Fruit fly (Drosophila melanogaster) whole organism, wandering third instar larva: ENCODE measurements around the gene msd5.
A peak's percentile ranks its signal among the peaks of the same experiment; 100 is the strongest.

Experiments
- Abd-B ChIP-seq: fragments of >200 bp; optimal IDR thresholded peaks from 2 replicates; lab custom pipeline; 2017; ENCODE audit warnings: missing biosample characterization, missing genetic modification characterization
- CG32264 ChIP-seq: fragments of 200-800 bp; sonication (Bioruptor generic); optimal IDR thresholded peaks from 2 replicates; lab custom pipeline; 2016; ENCODE audit warnings: missing biosample characterization, missing genetic modification characterization
- CG9705 ChIP-seq: fragments of 200-800 bp; sonication (Bioruptor generic); optimal IDR thresholded peaks from 2 replicates; lab custom pipeline; 2018; ENCODE audit warnings: missing biosample characterization, mild to moderate bottlenecking, missing genetic modification characterization
- CrebA ChIP-seq: fragments of 200-800 bp; sonication (Bioruptor generic); optimal IDR thresholded peaks from 2 replicates; lab custom pipeline; 2016; ENCODE audit warnings: missing biosample characterization, mild to moderate bottlenecking, missing genetic modification characterization, borderline replicate concordance
- Dfd ChIP-seq: fragments of >200 bp; optimal IDR thresholded peaks from 2 replicates; lab custom pipeline; 2017; ENCODE audit warnings: missing biosample characterization, missing genetic modification characterization
- Dif ChIP-seq: fragments of 200-275, 200-300 bp; sonication (Bioruptor generic); optimal IDR thresholded peaks from 2 replicates; lab custom pipeline; 2018; ENCODE audit warnings: missing biosample characterization, missing genetic modification characterization; ENCODE audit not compliant: partially characterized antibody
- GATAd ChIP-seq: sonication (Bioruptor generic); optimal IDR thresholded peaks from 2 replicates; lab custom pipeline; 2016; ENCODE audit warnings: missing biosample characterization, missing genetic modification characterization
- HLH106 ChIP-seq: fragments of 200-800 bp; optimal IDR thresholded peaks from 3 replicates; lab custom pipeline; 2019; ENCODE audit warnings: missing biosample characterization, mild to moderate bottlenecking, missing genetic modification characterization, moderate library complexity
- Hnf4 ChIP-seq: fragments of 200-800 bp; sonication (Bioruptor generic); optimal IDR thresholded peaks from 2 replicates; lab custom pipeline; 2016; ENCODE audit warnings: missing biosample characterization, mild to moderate bottlenecking, missing genetic modification characterization
- Hr78 ChIP-seq: fragments of >200 bp; optimal IDR thresholded peaks from 2 replicates; lab custom pipeline; 2017; ENCODE audit warnings: missing biosample characterization, missing genetic modification characterization
- Hr83 ChIP-seq: fragments of 200-300 bp; sonication (Bioruptor generic); optimal IDR thresholded peaks from 2 replicates; lab custom pipeline; 2016; ENCODE audit warnings: missing biosample characterization, mild to moderate bottlenecking, missing genetic modification characterization, moderate library complexity; ENCODE audit not compliant: poor library complexity, severe bottlenecking
- Jra ChIP-seq: sonication (Bioruptor generic); optimal IDR thresholded peaks from 2 replicates; lab custom pipeline; 2016; ENCODE audit warnings: missing biosample characterization, missing genetic modification characterization
- Mio ChIP-seq: sonication (Bioruptor generic); optimal IDR thresholded peaks from 2 replicates; lab custom pipeline; 2016; ENCODE audit warnings: missing biosample characterization, missing genetic modification characterization
- Myc ChIP-seq: fragments of >200 bp; optimal IDR thresholded peaks from 2 replicates; lab custom pipeline; 2017
- N ChIP-seq: fragments of >200 bp; optimal IDR thresholded peaks from 2 replicates; lab custom pipeline; 2018; ENCODE audit warnings: missing biosample characterization, missing external identifiers, missing genetic modification characterization
- OdsH ChIP-seq: fragments of 200-800 bp; sonication (Bioruptor generic); optimal IDR thresholded peaks from 2 replicates; lab custom pipeline; 2016; ENCODE audit warnings: missing biosample characterization, mild to moderate bottlenecking, missing genetic modification characterization
- Rel ChIP-seq, 2 experiments: fragments of 200-800 bp; sonication (Bioruptor generic) in 1 of 2; optimal IDR thresholded peaks; 2 replicates in 1 of 2; 3 replicates in 1 of 2; lab custom pipeline; 2016 to 2019; ENCODE audit warnings: mild to moderate bottlenecking in 2 of 2, missing biosample characterization in 2 of 2, missing genetic modification characterization in 2 of 2, moderate library complexity in 1 of 2
- Sp1 ChIP-seq: fragments of 200-800 bp; sonication (Bioruptor generic); optimal IDR thresholded peaks from 3 replicates; lab custom pipeline; 2019; ENCODE audit warnings: missing biosample characterization, mild to moderate bottlenecking, missing genetic modification characterization, moderate library complexity
- Vsx2 ChIP-seq: fragments of 200-300, 225-300 bp; sonication (Bioruptor generic); optimal IDR thresholded peaks from 2 replicates; lab custom pipeline; 2018; ENCODE audit warnings: missing biosample characterization, missing genetic modification characterization; ENCODE audit not compliant: partially characterized antibody
- br ChIP-seq: fragments of 200-800 bp; sonication (Bioruptor generic); optimal IDR thresholded peaks from 2 replicates; lab custom pipeline; 2016; ENCODE audit warnings: missing biosample characterization, missing genetic modification characterization
- brk ChIP-seq: fragments of 200-800 bp; sonication (Bioruptor generic); optimal IDR thresholded peaks from 2 replicates; lab custom pipeline; 2016; ENCODE audit warnings: missing biosample characterization, mild to moderate bottlenecking, missing genetic modification characterization
- dl ChIP-seq, 2 experiments: fragments of 175-275, 200-275 bp in 1 of 2; fragments of 200-275 bp in 1 of 2; sonication (Bioruptor generic); optimal IDR thresholded peaks; lab custom pipeline; 2018; ENCODE audit warnings: mild to moderate bottlenecking in 2 of 2, missing biosample characterization in 2 of 2, missing genetic modification characterization in 2 of 2, moderate library complexity in 2 of 2; ENCODE audit not compliant: partially characterized antibody in 2 of 2, insufficient read depth in 1 of 2
- dmrt93B ChIP-seq: fragments of 200-800 bp; sonication (Bioruptor generic); optimal IDR thresholded peaks from 2 replicates; lab custom pipeline; 2018; ENCODE audit warnings: missing biosample characterization, mild to moderate bottlenecking, missing genetic modification characterization
- dsf ChIP-seq: sonication (Bioruptor generic); optimal IDR thresholded peaks from 2 replicates; lab custom pipeline; 2016; ENCODE audit warnings: missing biosample characterization, missing genetic modification characterization, borderline replicate concordance
- ey ChIP-seq: fragments of 200-800 bp; sonication (Bioruptor generic); optimal IDR thresholded peaks from 2 replicates; lab custom pipeline; 2016; ENCODE audit warnings: missing biosample characterization, missing genetic modification characterization
- foxo ChIP-seq, 2 experiments: fragments of 200-800 bp; sonication (Bioruptor generic); optimal IDR thresholded peaks; 2 replicates in 1 of 2; 3 replicates in 1 of 2; lab custom pipeline; 2016 to 2017; ENCODE audit warnings: missing biosample characterization in 2 of 2, missing genetic modification characterization in 2 of 2
- fru ChIP-seq: fragments of 200-800 bp; sonication (Bioruptor generic); optimal IDR thresholded peaks from 3 replicates; lab custom pipeline; 2016; ENCODE audit warnings: missing biosample characterization, mild to moderate bottlenecking, missing genetic modification characterization
- h ChIP-seq: fragments of 200-800 bp; sonication (Bioruptor generic); optimal IDR thresholded peaks from 3 replicates; lab custom pipeline; 2016; ENCODE audit warnings: missing biosample characterization, mild to moderate bottlenecking, missing genetic modification characterization
- jim ChIP-seq: fragments of 175-275, 200-325 bp; sonication (Bioruptor generic); optimal IDR thresholded peaks from 2 replicates; lab custom pipeline; 2016; ENCODE audit warnings: missing biosample characterization, mild to moderate bottlenecking, missing genetic modification characterization
- lola ChIP-seq: fragments of >200 bp; optimal IDR thresholded peaks from 2 replicates; lab custom pipeline; 2017; ENCODE audit warnings: missing biosample characterization, missing genetic modification characterization
- pan ChIP-seq: fragments of >200 bp; optimal IDR thresholded peaks from 2 replicates; lab custom pipeline; 2017
- psq ChIP-seq: fragments of 200-800 bp; sonication (Bioruptor generic); optimal IDR thresholded peaks from 3 replicates; lab custom pipeline; 2017; ENCODE audit warnings: missing biosample characterization, mild to moderate bottlenecking, missing genetic modification characterization, moderate library complexity
- rgr ChIP-seq: fragments of 200-800 bp; sonication (Bioruptor generic); optimal IDR thresholded peaks from 3 replicates; lab custom pipeline; 2016; ENCODE audit warnings: missing biosample characterization, mild to moderate bottlenecking, missing genetic modification characterization
- sage ChIP-seq: fragments of 200-800 bp; sonication (Bioruptor generic); optimal IDR thresholded peaks from 2 replicates; lab custom pipeline; 2016; ENCODE audit warnings: missing biosample characterization, mild to moderate bottlenecking, missing genetic modification characterization
- sv ChIP-seq: fragments of 200-800 bp; sonication (Bioruptor generic); optimal IDR thresholded peaks from 3 replicates; lab custom pipeline; 2016; ENCODE audit warnings: missing biosample characterization, missing genetic modification characterization
- tai ChIP-seq: sonication (Bioruptor generic); optimal IDR thresholded peaks from 2 replicates; lab custom pipeline; 2016; ENCODE audit warnings: missing biosample characterization, missing genetic modification characterization
- usp ChIP-seq: fragments of >200 bp; optimal IDR thresholded peaks from 2 replicates; lab custom pipeline; 2017; ENCODE audit warnings: missing biosample characterization, missing genetic modification characterization
- woc ChIP-seq: sonication (Bioruptor generic); optimal IDR thresholded peaks from 2 replicates; lab custom pipeline; 2016; ENCODE audit warnings: missing biosample characterization, mild to moderate bottlenecking, missing genetic modification characterization

Gene msd5

dm6 chr3L:1352065-1352464 lies 19.1 kb upstream of the msd5 start (continued):
- TF ChIP-seq dsf (GFP tag; lab: Kevin White, UChicago) (no peak), Jra (peak; percentile 1), Hr78 (GFP tag; lab: Kevin White, UChicago) (no peak), sage (GFP tag; lab: Kevin White, UChicago) (no peak), br (GFP tag; lab: Kevin White, UChicago) (peak; percentile 8), foxo (GFP tag; optimal IDR thresholded peaks at IDR 0.05; lab: Kevin White, UChicago) (peak in 1 of 2 experiments; percentile 45), fru (GFP tag; lab: Kevin White, UChicago) (peak; percentile 24), psq (GFP tag; lab: Kevin White, UChicago) (peak; percentile 12), pan (lab: Kevin White, UChicago) (no peak), sv (GFP tag; lab: Kevin White, UChicago) (peak; percentile 14), Myc (peak; percentile 56), usp (GFP tag; lab: Kevin White, UChicago) (no peak)
- TF ChIP-seq, all 38 proteins: peak for 15

- TF ChIP-seq dsf (GFP tag; lab: Kevin White, UChicago), result no peak
- no peak for TF ChIP-seq CG9705 (GFP tag; lab: Kevin White, UChicago)
- TF ChIP-seq Hr83 (GFP tag; lab: Kevin White, UChicago), result no peak
These were observed 17.9 kb upstream of the msd5 start, which contains the start of gene CG9166 for dm6 chr3L:1350924-1351215. Gene CG9166 (plus strand): TSS chr3L:1351116.

dm6 chr3L:1349942-1350923 lies 17.3 kb upstream of the msd5 start:
- TF ChIP-seq N (GFP tag; lab: Kevin White, UChicago) (peak; percentile 65), Rel (GFP tag; optimal IDR thresholded peaks at IDR 0.05; lab: Kevin White, UChicago) (no peak), Rel (tag; optimal IDR thresholded peaks at IDR 0.05; lab: Kevin White, UChicago) (peak; percentile 1), woc (GFP tag; lab: Kevin White, UChicago) (peak; percentile 42), sage (GFP tag; lab: Kevin White, UChicago) (peak; percentile 9), Dfd (GFP tag; lab: Kevin White, UChicago) (no peak), dl (GFP tag; optimal IDR thresholded peaks at IDR 0.05; lab: Kevin White, UChicago; ENCODE audit: insufficient read depth in 1 of 2, partially characterized antibody in 2 of 2) (peak in 1 of 2 experiments; percentile 21), brk (GFP tag; lab: Kevin White, UChicago) (peak; percentile 73), dsf (GFP tag; lab: Kevin White, UChicago) (peak; percentile 46), tai (GFP tag; lab: Kevin White, UChicago) (no peak), rgr (peak; percentile 28), Vsx2 (GFP tag; lab: Kevin White, UChicago) (no peak), sv (GFP tag; lab: Kevin White, UChicago) (no peak), psq (GFP tag; lab: Kevin White, UChicago) (no peak), Myc (no peak), br (GFP tag; lab: Kevin White, UChicago) (peak; percentile 8), HLH106 (tag; lab: Kevin White, UChicago) (peak; percentile 60), Hr78 (GFP tag; lab: Kevin White, UChicago) (no peak), OdsH (no peak), ey (GFP tag; lab: Kevin White, UChicago) (peak; percentile 38), usp (GFP tag; lab: Kevin White, UChicago) (no peak), dmrt93B (GFP tag; lab: Kevin White, UChicago) (peak; percentile 11), foxo (GFP tag; optimal IDR thresholded peaks at IDR 0.05; lab: Kevin White, UChicago) (peak in 1 of 2 experiments; percentile 62), lola (GFP tag; lab: Kevin White, UChicago) (no peak), Mio (no peak), fru (GFP tag; lab: Kevin White, UChicago) (peak; percentile 32), GATAd (GFP tag; lab: Kevin White, UChicago) (no peak), CG32264 (GFP tag; lab: Kevin White, UChicago) (no peak), pan (lab: Kevin White, UChicago) (no peak), Dif (GFP tag; lab: Kevin White, UChicago) (no peak), CrebA (GFP tag; lab: Kevin White, UChicago) (no peak), CG9705 (GFP tag; lab: Kevin White, UChicago) (no peak), Hr83 (GFP tag; lab: Kevin White, UChicago) (peak; percentile 22), Hnf4 (peak; percentile 76), h (GFP tag; lab: Kevin White, UChicago) (peak; percentile 44), Jra (peak; percentile 1), Sp1 (peak; percentile 28), jim (no peak), Abd-B (no peak)
